Fruit fly (Drosophila melanogaster): ENCODE data around the gene Nepl8.

Nepl8 gene

DNA sequence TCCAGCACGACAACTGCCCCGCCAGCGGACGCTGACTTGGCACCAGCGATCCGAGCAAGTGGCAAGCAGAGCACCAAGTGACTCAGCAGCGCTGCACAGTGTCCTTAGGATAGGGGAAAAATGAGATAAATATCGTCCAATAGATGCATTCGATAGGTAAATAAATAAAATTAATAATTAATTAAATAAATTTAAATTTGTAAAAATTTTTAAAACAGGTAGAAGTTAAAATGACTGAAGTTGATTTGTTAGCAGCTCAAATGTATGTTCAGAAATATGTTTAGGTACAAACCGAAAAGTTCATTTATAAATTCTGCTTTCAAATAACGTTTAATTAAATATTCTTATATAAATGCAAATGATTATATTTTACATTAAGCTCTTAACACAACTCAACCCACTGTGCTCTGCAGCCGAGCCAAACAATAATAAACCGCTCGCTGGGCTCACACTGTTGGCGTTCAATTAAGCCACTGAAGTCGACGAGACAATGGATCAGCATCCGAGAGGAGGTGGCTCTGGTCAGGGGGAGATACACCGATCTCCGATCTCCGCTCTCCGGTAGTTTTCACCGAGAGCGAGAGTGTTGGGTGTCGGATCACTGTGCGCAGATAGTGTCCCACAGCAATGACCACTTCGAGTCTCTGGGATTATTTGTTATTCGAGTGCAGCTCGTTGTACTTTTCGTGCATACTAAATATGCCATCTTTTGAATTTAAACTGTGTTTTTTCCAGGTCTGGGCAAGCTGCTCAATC is 39.3 kb upstream of the Nepl8 start, which contains the start of gene CG5888 (continued):
- no peak for TF ChIP-seq CHES-1-like (GFP tag; optimal IDR thresholded peaks at IDR 0.05)
- peak; percentile 28; the same call in 1 of the 2 replicates for TF ChIP-seq CG10321 (GFP tag; IDR thresholded peaks at IDR 0.05)
- no peak for TF ChIP-seq vnd (GFP tag; IDR thresholded peaks at IDR 0.05; ENCODE audit: partially characterized antibody)
- TF ChIP-seq tgo (GFP tag; IDR thresholded peaks at IDR 0.05) = peak; percentile 81
- TF ChIP-seq Ssrp (tag; optimal IDR thresholded peaks at IDR 0.05) = no peak
- TF ChIP-seq dysf (GFP tag; IDR thresholded peaks at IDR 0.05) = peak; percentile 91
- peak; percentile 27; the same call in 2 of the 3 replicates for TF ChIP-seq B-H1 (GFP tag; IDR thresholded peaks at IDR 0.05)
- no peak for TF ChIP-seq CG1832 (GFP tag; optimal IDR thresholded peaks at IDR 0.05)
- no peak for TF ChIP-seq sug (tag; optimal IDR thresholded peaks at IDR 0.05)
- TF ChIP-seq bigmax (GFP tag; optimal IDR thresholded peaks at IDR 0.05) = no peak
- TF ChIP-seq Doc3 (GFP tag; IDR thresholded peaks at IDR 0.05; ENCODE audit: partially characterized antibody) = no peak
- no peak for TF ChIP-seq CG8944 (GFP tag; optimal IDR thresholded peaks at IDR 0.05)
- peak; percentile 78 for TF ChIP-seq CoRest (tag; optimal IDR thresholded peaks at IDR 0.05)
- TF ChIP-seq ab (GFP tag; optimal IDR thresholded peaks at IDR 0.05) = no peak
- no peak for TF ChIP-seq CG10147 (GFP tag; optimal IDR thresholded peaks at IDR 0.05)
- no peak for TF ChIP-seq CG7745 (tag; optimal IDR thresholded peaks at IDR 0.05)
- TF ChIP-seq CG11723 (GFP tag; optimal IDR thresholded peaks at IDR 0.05) = peak; percentile 25
- TF ChIP-seq CG15696 (tag; optimal IDR thresholded peaks at IDR 0.05) = peak; percentile 57
- peak; percentile 67 for TF ChIP-seq CG14441 (GFP tag; IDR thresholded peaks at IDR 0.05)
- peak; percentile 34 for TF ChIP-seq CG12942 (GFP tag; optimal IDR thresholded peaks at IDR 0.05)
- no peak for TF ChIP-seq CG12769 (tag; optimal IDR thresholded peaks at IDR 0.05)
- TF ChIP-seq Dip2 (GFP tag; IDR thresholded peaks at IDR 0.05) = no peak
- TF ChIP-seq CG1233 (GFP tag; optimal IDR thresholded peaks at IDR 0.05) = peak; percentile 10
- TF ChIP-seq CG8765 (GFP tag; IDR thresholded peaks at IDR 0.05) = no peak
- TF ChIP-seq CG11560 (tag; IDR thresholded peaks at IDR 0.05) = 0 out of 3 replicates have a peak, but pooled peaks have one; percentile 32
- TF ChIP-seq CG7987 (GFP tag; optimal IDR thresholded peaks at IDR 0.05) = no peak
- TF ChIP-seq cwo (GFP tag; optimal IDR thresholded peaks at IDR 0.05) = peak; percentile 22
- no peak for TF ChIP-seq slp2 (GFP tag; optimal IDR thresholded peaks at IDR 0.05)
- TF ChIP-seq jumu (GFP tag; optimal IDR thresholded peaks at IDR 0.05) = no peak
- TF ChIP-seq CG6272 (GFP tag; IDR thresholded peaks at IDR 0.05) = no peak
- peak; percentile 70; the same call in 1 of the 2 replicates for TF ChIP-seq Awh (GFP tag; IDR thresholded peaks at IDR 0.05)
- no peak; the same call in 2 of the 3 replicates for TF ChIP-seq H15 (GFP tag; IDR thresholded peaks at IDR 0.05)
- no peak for TF ChIP-seq pho (GFP tag; optimal IDR thresholded peaks at IDR 0.05)
- TF ChIP-seq CG4820 (GFP tag; optimal IDR thresholded peaks at IDR 0.05) = peak; percentile 23
- TF ChIP-seq CG1024 (GFP tag; IDR thresholded peaks at IDR 0.05) = no peak
- no peak for TF ChIP-seq CG31388 (GFP tag; optimal IDR thresholded peaks at IDR 0.05)
- TF ChIP-seq Rfx (GFP tag; IDR thresholded peaks at IDR 0.05) = peak; percentile 79
- no peak for TF ChIP-seq aop (GFP tag; IDR thresholded peaks at IDR 0.05)
- no peak for TF ChIP-seq sima (GFP tag; optimal IDR thresholded peaks at IDR 0.05)
- no peak for TF ChIP-seq CG12236 (GFP tag; optimal IDR thresholded peaks at IDR 0.05)
- TF ChIP-seq z (GFP tag; IDR thresholded peaks at IDR 0.05) = no peak
- no peak for TF ChIP-seq CG17802 (tag; optimal IDR thresholded peaks at IDR 0.05)
- no peak for TF ChIP-seq luna (GFP tag; optimal IDR thresholded peaks at IDR 0.05)
- 0 out of 4 replicates have a peak, but pooled peaks have one; percentile 30 for TF ChIP-seq Dll (GFP tag; IDR thresholded peaks at IDR 0.05; ENCODE audit: partially characterized antibody)
- TF ChIP-seq btn (GFP tag; optimal IDR thresholded peaks at IDR 0.05) = no peak
- TF ChIP-seq tin (GFP tag; optimal IDR thresholded peaks at IDR 0.05) = peak; percentile 28
- TF ChIP-seq CG2875 (GFP tag; optimal IDR thresholded peaks at IDR 0.05) = peak; percentile 56
- TF ChIP-seq cad (GFP tag; optimal IDR thresholded peaks at IDR 0.05) = no peak
- TF ChIP-seq CG16863 (GFP tag; optimal IDR thresholded peaks at IDR 0.05) = no peak
- TF ChIP-seq exex (tag; optimal IDR thresholded peaks at IDR 0.05) = no peak

Measured in whole organism, embryonic.